Fruit fly (Drosophila melanogaster): ENCODE data around the gene CG10681.

Gene CG10681

dm6 chr3L:12534318-12534717 is 33.0 kb downstream of the CG10681 start, which contains the start of gene Pmm2 (continued):
- TF ChIP-seq Hr78 (GFP tag; optimal IDR thresholded peaks at IDR 0.05) (no peak), Fer2 (tag; optimal IDR thresholded peaks at IDR 0.05) (no peak), zfh2 (GFP tag; optimal IDR thresholded peaks at IDR 0.05) (no peak), hb (GFP tag; IDR thresholded peaks at IDR 0.05; ENCODE audit: partially characterized antibody) (no peak), D19B (GFP tag; optimal IDR thresholded peaks at IDR 0.05) (no peak), her (GFP tag; optimal IDR thresholded peaks at IDR 0.05) (peak; percentile 99), pfk (GFP tag; optimal IDR thresholded peaks at IDR 0.05) (no peak), otp (GFP tag; IDR thresholded peaks at IDR 0.05) (no peak), Max (GFP tag; optimal IDR thresholded peaks at IDR 0.05) (no peak), row (GFP tag; IDR thresholded peaks at IDR 0.05) (peak; percentile 23; the same call in 1 of the 3 replicates), CG2199 (GFP tag; IDR thresholded peaks at IDR 0.05) (no peak), luna (GFP tag; optimal IDR thresholded peaks at IDR 0.05) (no peak), schlank (tag; optimal IDR thresholded peaks at IDR 0.05) (no peak), CG7928 (GFP tag; optimal IDR thresholded peaks at IDR 0.05) (no peak), sqz (GFP tag; optimal IDR thresholded peaks at IDR 0.05) (no peak), scrt (GFP tag; optimal IDR thresholded peaks at IDR 0.05) (no peak), grn (GFP tag; optimal IDR thresholded peaks at IDR 0.05) (peak; percentile 75), twi (tag; optimal IDR thresholded peaks at IDR 0.05) (no peak), Dip2 (GFP tag; IDR thresholded peaks at IDR 0.05) (no peak), trem (tag; optimal IDR thresholded peaks at IDR 0.05) (peak; percentile 3), CG32772 (GFP tag; IDR thresholded peaks at IDR 0.05) (no peak), Fer1 (GFP tag; optimal IDR thresholded peaks at IDR 0.05) (no peak), bab2 (GFP tag; optimal IDR thresholded peaks at IDR 0.05) (no peak), YL-1 (GFP tag; optimal IDR thresholded peaks at IDR 0.05) (no peak), CG31365 (tag; optimal IDR thresholded peaks at IDR 0.05) (no peak), chinmo (GFP tag; IDR thresholded peaks at IDR 0.05; ENCODE audit: partially characterized antibody) (peak; percentile 96), ci (GFP tag; IDR thresholded peaks at IDR 0.05) (no peak)

dm6 chr3L:12537123-12537522 is 35.8 kb downstream of the CG10681 start, which contains the start of gene CG4069:
CG4069 (minus strand) TSS chr3L:12537315.
- no peak for TF ChIP-seq CG6791 (GFP tag; IDR thresholded peaks at IDR 0.05; ENCODE audit: partially characterized antibody)
- TF ChIP-seq gfzf (GFP tag; optimal IDR thresholded peaks at IDR 0.05) = peak; percentile 84
- no peak for TF ChIP-seq CG10654 (GFP tag; optimal IDR thresholded peaks at IDR 0.05)
- TF ChIP-seq cwo (GFP tag; optimal IDR thresholded peaks at IDR 0.05) = peak; percentile 85
- peak; percentile 45 for TF ChIP-seq CG9797 (GFP tag; optimal IDR thresholded peaks at IDR 0.05)
- no peak for TF ChIP-seq CG8944 (GFP tag; optimal IDR thresholded peaks at IDR 0.05)
- peak; percentile 14 for TF ChIP-seq stwl (tag; optimal IDR thresholded peaks at IDR 0.05)
- no peak for TF ChIP-seq CG14860 (GFP tag; IDR thresholded peaks at IDR 0.05; ENCODE audit: partially characterized antibody)
- no peak for TF ChIP-seq yki (optimal IDR thresholded peaks at IDR 0.05)
- peak; percentile 90 for TF ChIP-seq Myb (GFP tag; optimal IDR thresholded peaks at IDR 0.05)
- TF ChIP-seq schlank (tag; optimal IDR thresholded peaks at IDR 0.05) = no peak
- no peak for TF ChIP-seq CG2678 (tag; optimal IDR thresholded peaks at IDR 0.05)
- peak; percentile 39; the same call in 1 of the 2 replicates for TF ChIP-seq MBD-R2 (GFP tag; IDR thresholded peaks at IDR 0.05)
- no peak for TF ChIP-seq CG42726 (GFP tag; IDR thresholded peaks at IDR 0.05; ENCODE audit: partially characterized antibody)
- TF ChIP-seq CG4617 (GFP tag; optimal IDR thresholded peaks at IDR 0.05; ENCODE audit: borderline replicate concordance) = peak; percentile 26
- no peak for TF ChIP-seq CG3407 (GFP tag; optimal IDR thresholded peaks at IDR 0.05)
- peak; percentile 40 for TF ChIP-seq MESR4 (GFP tag; optimal IDR thresholded peaks at IDR 0.05)
- TF ChIP-seq Neu2 (GFP tag; optimal IDR thresholded peaks at IDR 0.05; ENCODE audit: borderline replicate concordance) = no peak
- no peak for TF ChIP-seq dmrt99B (tag; optimal IDR thresholded peaks at IDR 0.05)
- peak; percentile 7 for TF ChIP-seq CG18011 (GFP tag; optimal IDR thresholded peaks at IDR 0.05)
- TF ChIP-seq Mrtf (GFP tag; IDR thresholded peaks at IDR 0.05) = no peak
- TF ChIP-seq da (GFP tag; optimal IDR thresholded peaks at IDR 0.05) = no peak
- TF ChIP-seq zfh1 (GFP tag; IDR thresholded peaks at IDR 0.05) = no peak
- no peak for TF ChIP-seq BtbVII (GFP tag; optimal IDR thresholded peaks at IDR 0.05)
- TF ChIP-seq NFAT (GFP tag; IDR thresholded peaks at IDR 0.05) = no peak
- TF ChIP-seq ATbp (GFP tag; optimal IDR thresholded peaks at IDR 0.05) = no peak
